Worm (Caenorhabditis elegans) whole organism, late embryonic: Measurements from ENCODE around the gene ZK856.18.

Source experiments
- T23F11.4 ChIP-seq: fragments of 200-800 bp; sonication (Bioruptor generic); optimal IDR thresholded peaks from 2 replicates; lab custom pipeline; 2018; ENCODE audit warnings: mild to moderate bottlenecking, missing genetic modification characterization, missing compliant biosample characterization
- Y22D7AL.16 ChIP-seq: sonication (generic microtip); optimal IDR thresholded peaks from 2 replicates; lab custom pipeline; 2016; ENCODE audit warnings: missing genetic modification characterization, missing compliant biosample characterization
- ahr-1 ChIP-seq: sonication (generic microtip); optimal IDR thresholded peaks from 2 replicates; lab custom pipeline; 2016; ENCODE audit warnings: missing genetic modification characterization, missing compliant biosample characterization
- ceh-14 ChIP-seq: sonication (generic microtip); optimal IDR thresholded peaks from 2 replicates; lab custom pipeline; 2016; ENCODE audit warnings: missing genotype, missing genetic modification characterization, missing compliant biosample characterization
- ceh-18 ChIP-seq: sonication (generic microtip); optimal IDR thresholded peaks from 2 replicates; lab custom pipeline; 2016; ENCODE audit warnings: missing genetic modification characterization, missing compliant biosample characterization
- ceh-19 ChIP-seq: fragments of 200-800 bp; sonication (Bioruptor generic); optimal IDR thresholded peaks from 2 replicates; lab custom pipeline; 2018; ENCODE audit warnings: mild to moderate bottlenecking, missing genetic modification characterization, missing compliant biosample characterization
- ceh-2 ChIP-seq: sonication (generic microtip); optimal IDR thresholded peaks from 2 replicates; lab custom pipeline; 2016; ENCODE audit warnings: missing genotype, missing genetic modification characterization, missing compliant biosample characterization
- ceh-22 ChIP-seq: sonication (generic microtip); optimal IDR thresholded peaks from 2 replicates; lab custom pipeline; 2017; ENCODE audit warnings: missing biosample characterization, missing genetic modification characterization
- ceh-34 ChIP-seq: sonication (generic microtip); optimal IDR thresholded peaks from 2 replicates; lab custom pipeline; 2016; ENCODE audit warnings: mild to moderate bottlenecking, missing genetic modification characterization, missing compliant biosample characterization
- che-1 ChIP-seq: sonication (generic microtip); optimal IDR thresholded peaks from 2 replicates; lab custom pipeline; 2016; ENCODE audit warnings: mild to moderate bottlenecking, missing genetic modification characterization, missing compliant biosample characterization
- dve-1 ChIP-seq: sonication (generic microtip); optimal IDR thresholded peaks from 2 replicates; lab custom pipeline; 2017; ENCODE audit warnings: antibody characterized with exemption, mild to moderate bottlenecking, missing genetic modification characterization, missing compliant biosample characterization
- elt-2 ChIP-seq: sonication (generic microtip); optimal IDR thresholded peaks from 2 replicates; lab custom pipeline; 2016; ENCODE audit warnings: missing genetic modification reagents, missing genetic modification characterization, missing compliant biosample characterization
- elt-4 ChIP-seq: sonication (generic microtip); optimal IDR thresholded peaks from 2 replicates; lab custom pipeline; 2016; ENCODE audit warnings: missing genetic modification characterization, missing compliant biosample characterization
- fkh-10 ChIP-seq: fragments of 150-350 bp; optimal IDR thresholded peaks from 2 replicates; lab custom pipeline; 2014; ENCODE audit warnings: missing biosample characterization, missing genetic modification reagents, missing genetic modification characterization
- hlh-30 ChIP-seq: sonication (generic microtip); optimal IDR thresholded peaks from 2 replicates; lab custom pipeline; 2017; ENCODE audit warnings: antibody characterized with exemption, missing genetic modification characterization, missing compliant biosample characterization; ENCODE audit not compliant: insufficient read depth
- hlh-6 ChIP-seq: sonication (generic microtip); optimal IDR thresholded peaks from 2 replicates; lab custom pipeline; 2016; ENCODE audit warnings: missing genotype, missing genetic modification characterization, missing compliant biosample characterization
- hlh-8 ChIP-seq: sonication (generic microtip); optimal IDR thresholded peaks from 2 replicates; lab custom pipeline; 2016; ENCODE audit warnings: missing genotype, missing genetic modification characterization, missing compliant biosample characterization
- lim-6 ChIP-seq: sonication (generic microtip); optimal IDR thresholded peaks from 2 replicates; lab custom pipeline; 2016; ENCODE audit warnings: missing genetic modification characterization, missing compliant biosample characterization
- lin-11 ChIP-seq: fragments of 200-800 bp; sonication (Bioruptor generic); optimal IDR thresholded peaks from 2 replicates; lab custom pipeline; 2018; ENCODE audit warnings: mild to moderate bottlenecking, missing genetic modification characterization, missing compliant biosample characterization
- mec-3 ChIP-seq: sonication (generic microtip); optimal IDR thresholded peaks from 2 replicates; lab custom pipeline; 2016; ENCODE audit warnings: borderline replicate concordance, missing genetic modification characterization, missing compliant biosample characterization
- nfya-1 ChIP-seq: sonication (generic microtip); optimal IDR thresholded peaks from 2 replicates; lab custom pipeline; 2017; ENCODE audit warnings: missing genetic modification characterization, mild to moderate bottlenecking, missing compliant biosample characterization, antibody characterized with exemption, moderate library complexity
- nhr-11 ChIP-seq: fragments of 150-350 bp; optimal IDR thresholded peaks from 2 replicates; lab custom pipeline; 2014; ENCODE audit warnings: missing biosample characterization, missing genetic modification characterization
- nhr-232 ChIP-seq: sonication (generic microtip); optimal IDR thresholded peaks from 2 replicates; lab custom pipeline; 2016; ENCODE audit warnings: missing genetic modification characterization, missing compliant biosample characterization
- npax-4 ChIP-seq: sonication (generic microtip); optimal IDR thresholded peaks from 2 replicates; lab custom pipeline; 2016; ENCODE audit warnings: missing genetic modification characterization, missing compliant biosample characterization
- pat-9 ChIP-seq: fragments of 200-800 bp; sonication (Bioruptor generic); optimal IDR thresholded peaks from 2 replicates; lab custom pipeline; 2018; ENCODE audit warnings: mild to moderate bottlenecking, missing genetic modification characterization, moderate library complexity, missing compliant biosample characterization
- pqm-1 ChIP-seq: sonication (generic microtip); optimal IDR thresholded peaks from 2 replicates; lab custom pipeline; 2016; ENCODE audit warnings: missing genetic modification characterization, missing compliant biosample characterization
- pros-1 ChIP-seq: fragments of 150-350 bp; optimal IDR thresholded peaks from 2 replicates; lab custom pipeline; 2014; ENCODE audit warnings: missing biosample characterization, missing genetic modification reagents, missing genetic modification characterization
- ref-2 ChIP-seq: sonication (generic microtip); optimal IDR thresholded peaks from 2 replicates; lab custom pipeline; 2016; ENCODE audit warnings: missing genetic modification characterization, missing compliant biosample characterization
- rnt-1 ChIP-seq: sonication (generic microtip); optimal IDR thresholded peaks from 2 replicates; lab custom pipeline; 2016; ENCODE audit warnings: missing genetic modification characterization, missing compliant biosample characterization
- sdc-2 ChIP-seq: sonication (generic microtip); optimal IDR thresholded peaks from 2 replicates; lab custom pipeline; 2016; ENCODE audit warnings: missing genotype, missing genetic modification characterization, missing compliant biosample characterization
- sox-2 ChIP-seq: fragments of 200-800 bp; sonication (Bioruptor generic); IDR thresholded peaks from 2 replicates; pipeline ENCODE4 v1.3.6; 2022; ENCODE audit warnings: missing genetic modification reagents, missing genetic modification characterization, missing compliant biosample characterization
- tbx-2 ChIP-seq: sonication (generic microtip); optimal IDR thresholded peaks from 2 replicates; lab custom pipeline; 2016; ENCODE audit warnings: missing genetic modification characterization, missing compliant biosample characterization
- unc-3 ChIP-seq, 2 experiments: fragments of 200-800 bp in 1 of 2; sonication (Bioruptor generic) in 1 of 2; sonication (generic microtip) in 1 of 2; conservative IDR thresholded peaks in 1 of 2; optimal IDR thresholded peaks in 1 of 2; 2 replicates each; pipeline versions ENCODE4 v1.3.6 to Lab custom; 2016 to 2022; ENCODE audit warnings: missing compliant biosample characterization in 2 of 2, missing genetic modification characterization in 2 of 2, missing genetic modification reagents in 1 of 2
- ztf-16 ChIP-seq: sonication (generic microtip); optimal IDR thresholded peaks from 2 replicates; lab custom pipeline; 2017; ENCODE audit warnings: missing genetic modification characterization, missing compliant biosample characterization

ZK856.18 gene

ce11 chrV:10191242-10191641, 5.4 kb upstream of the ZK856.18 start:
- no peak for TF ChIP-seq fkh-10 (GFP tag; lab: Kevin White, UChicago)
- TF ChIP-seq ceh-22 (tag; lab: Kevin White, UChicago), result no peak
- TF ChIP-seq ahr-1, result no peak
- no peak for TF ChIP-seq pros-1 (tag; lab: Kevin White, UChicago)
- no peak for TF ChIP-seq hlh-8 (tag; lab: Kevin White, UChicago)
- no peak for TF ChIP-seq T23F11.4 (GFP tag; lab: Kevin White, UChicago)
- TF ChIP-seq ztf-16 (tag; lab: Kevin White, UChicago), result no peak
- TF ChIP-seq hlh-30 (tag; lab: Kevin White, UChicago), result no peak
- no peak for TF ChIP-seq nhr-232 (tag; lab: Kevin White, UChicago)
- TF ChIP-seq hlh-6 (tag; lab: Kevin White, UChicago), result no peak
- no peak for TF ChIP-seq tbx-2 (tag; lab: Kevin White, UChicago)
- TF ChIP-seq rnt-1, result no peak
- TF ChIP-seq sdc-2 (tag; lab: Kevin White, UChicago), result no peak
- no peak for TF ChIP-seq ceh-19 (GFP tag; lab: Kevin White, UChicago)
- TF ChIP-seq ceh-2 (tag; lab: Kevin White, UChicago), result no peak
- TF ChIP-seq npax-4 (tag; lab: Kevin White, UChicago), result no peak
- TF ChIP-seq ref-2, result no peak
- no peak for TF ChIP-seq ceh-14 (tag; lab: Kevin White, UChicago)
- TF ChIP-seq pat-9 (tag; lab: Kevin White, UChicago), result no peak
- no peak for TF ChIP-seq che-1 (tag; lab: Kevin White, UChicago)

DNA sequence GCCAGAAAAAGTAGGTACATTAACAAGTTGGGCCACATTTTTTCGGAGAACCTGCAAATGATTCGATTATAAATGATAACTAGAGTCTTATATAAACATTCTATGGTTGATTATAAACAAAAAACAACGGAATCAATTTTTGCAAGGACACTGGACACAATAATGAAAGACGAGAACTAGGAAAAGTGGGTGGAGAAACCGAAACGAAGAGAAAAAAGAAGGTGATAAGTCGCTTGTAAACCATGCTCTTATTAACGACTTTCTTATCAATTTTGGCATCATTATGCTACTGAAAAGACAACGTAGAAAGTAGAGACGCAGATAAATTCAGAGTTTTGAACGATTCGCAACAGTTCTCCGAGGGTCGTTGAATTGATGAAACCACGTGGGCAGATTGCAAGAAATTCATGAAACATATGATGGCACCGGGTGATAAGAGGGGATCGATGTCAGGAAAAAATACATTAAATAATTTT, 4.3 kb upstream of the ZK856.18 start, which contains the start of gene ZK856.5:
Gene ZK856.5, minus strand, starts transcription at position 51 of the 476 bp plus-strand sequence.
- no peak for TF ChIP-seq mec-3 (tag; lab: Kevin White, UChicago)
- TF ChIP-seq elt-2 (tag; lab: Kevin White, UChicago), result peak; percentile 44
- no peak for TF ChIP-seq pqm-1 (tag; lab: Kevin White, UChicago)
- no peak for TF ChIP-seq ceh-18 (tag; lab: Kevin White, UChicago)
- TF ChIP-seq lim-6 (tag; lab: Kevin White, UChicago), result no peak
- no peak for TF ChIP-seq npax-4 (tag; lab: Kevin White, UChicago)

DNA sequence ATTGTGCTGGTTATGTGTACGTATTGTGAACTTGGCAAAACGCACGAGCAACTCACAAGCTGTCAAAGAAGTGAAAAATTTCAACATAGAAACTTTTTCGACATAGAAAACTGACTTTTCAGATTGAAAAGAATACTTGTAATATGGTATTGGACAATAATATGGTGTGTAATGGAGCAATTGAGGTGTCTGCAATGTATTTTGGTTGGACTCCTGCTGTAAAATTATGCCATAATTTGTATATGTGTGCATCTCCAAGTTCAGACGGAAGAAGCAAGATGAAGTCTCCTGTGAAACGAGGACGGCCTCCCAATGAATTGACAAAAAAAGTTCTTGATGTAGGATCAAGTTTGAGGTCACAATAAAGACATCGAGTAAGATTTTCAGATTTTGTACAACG, 2.0 kb downstream of the ZK856.18 start:
- TF ChIP-seq ceh-22 (tag; lab: Kevin White, UChicago) (no peak), tbx-2 (tag; lab: Kevin White, UChicago) (no peak), nfya-1 (tag; lab: Kevin White, UChicago) (no peak), ztf-16 (tag; lab: Kevin White, UChicago) (no peak), lin-11 (tag; lab: Kevin White, UChicago) (no peak), elt-4 (tag; lab: Kevin White, UChicago) (no peak), sox-2 (no peak), sdc-2 (tag; lab: Kevin White, UChicago) (no peak), Y22D7AL.16 (tag; lab: Kevin White, UChicago) (no peak)

- no peak for TF ChIP-seq dve-1
- no peak for TF ChIP-seq fkh-10 (GFP tag; lab: Kevin White, UChicago)
- no peak for TF ChIP-seq nhr-11
- TF ChIP-seq, all 69 proteins: peak for 0
These were observed 2.8 kb downstream of the ZK856.18 start, which contains the start of gene ZK856.4 for ce11 chrV:10182984-10183383. ZK856.4 (plus strand) TSS chrV:10183284.

ce11 chrV:10179235-10179634, 6.6 kb downstream of the ZK856.18 start, which contains the start of gene cul-5:
cul-5 (plus strand) TSS chrV:10179535.
- TF ChIP-seq npax-4 (tag; lab: Kevin White, UChicago), result no peak
- TF ChIP-seq ceh-34 (tag; lab: Kevin White, UChicago), result no peak
- TF ChIP-seq elt-2 (tag; lab: Kevin White, UChicago), result peak; percentile 11
- no peak for TF ChIP-seq unc-3 (GFP tag; conservative IDR thresholded peaks at IDR 0.05; lab: Robert Waterston, UW)
- no peak for TF ChIP-seq unc-3 (tag; optimal IDR thresholded peaks at IDR 0.05; lab: Kevin White, UChicago)
- TF ChIP-seq, all 69 proteins: peak for 1
